Fruit fly (Drosophila melanogaster) whole organism, embryonic: Measurements from ENCODE around the gene Oct-TyrR.

Experiments
- Bgb ChIP-seq: fragments of 200-800 bp; sonication (Bioruptor generic); IDR thresholded peaks from 2 replicates; pipeline ENCODE4 v1.3.6; 2022; ENCODE audit warnings: missing biosample characterization, missing genetic modification characterization; ENCODE audit not compliant: partially characterized antibody
- Blimp-1 ChIP-seq: fragments of 200-800 bp; sonication (Bioruptor generic); optimal IDR thresholded peaks from 3 replicates; lab custom pipeline; 2018; ENCODE audit warnings: missing biosample characterization, missing genetic modification characterization, mild to moderate bottlenecking, moderate library complexity, missing genetic modification reagents
- Bteb2 ChIP-seq: fragments of 200-800 bp; sonication (Bioruptor generic); optimal IDR thresholded peaks from 2 replicates; lab custom pipeline; 2016; ENCODE audit warnings: missing biosample characterization, missing genetic modification characterization
- CG10431 ChIP-seq: fragments of 200-800 bp; sonication (Bioruptor generic); optimal IDR thresholded peaks from 3 replicates; lab custom pipeline; 2018; ENCODE audit warnings: missing biosample characterization, mild to moderate bottlenecking, missing genetic modification characterization
- CG10565 ChIP-seq: fragments of 200-800 bp; sonication (Bioruptor generic); optimal IDR thresholded peaks from 3 replicates; lab custom pipeline; 2016; ENCODE audit warnings: missing biosample characterization, mild to moderate bottlenecking, missing genetic modification characterization
- CG10654 ChIP-seq: fragments of 200-800 bp; sonication (Bioruptor generic); optimal IDR thresholded peaks from 2 replicates; lab custom pipeline; 2016; ENCODE audit warnings: missing biosample characterization, missing genetic modification characterization
- CG14441 ChIP-seq: fragments of 200-800 bp; sonication (Bioruptor generic); IDR thresholded peaks from 2 replicates; pipeline ENCODE4 v1.3.6; 2022; ENCODE audit warnings: missing biosample characterization, missing genetic modification characterization
- CG15269 ChIP-seq: fragments of 200-800 bp; sonication (Bioruptor generic); optimal IDR thresholded peaks from 2 replicates; lab custom pipeline; 2018; ENCODE audit warnings: missing biosample characterization, mild to moderate bottlenecking, missing genetic modification characterization, moderate library complexity
- CG16779 ChIP-seq: fragments of 200-800 bp; sonication (Bioruptor generic); IDR thresholded peaks from 2 replicates; pipeline ENCODE4 v1.3.6; 2022; ENCODE audit warnings: missing biosample characterization, missing genetic modification characterization
- CG17568 ChIP-seq: fragments of 200-800 bp; sonication (Bioruptor generic); optimal IDR thresholded peaks from 2 replicates; lab custom pipeline; 2018; ENCODE audit warnings: missing biosample characterization, mild to moderate bottlenecking, missing genetic modification characterization, moderate library complexity
- CG31388 ChIP-seq: fragments of 200-800 bp; sonication (Bioruptor generic); optimal IDR thresholded peaks from 2 replicates; lab custom pipeline; 2016; ENCODE audit warnings: missing biosample characterization, missing genetic modification characterization
- CG31441 ChIP-seq: fragments of 200-800 bp; sonication (Bioruptor generic); IDR thresholded peaks from 2 replicates; pipeline ENCODE4 v1.3.6; 2022; ENCODE audit warnings: missing biosample characterization, missing genetic modification characterization
- CG32772 ChIP-seq: fragments of 200-800 bp; sonication (Bioruptor generic); IDR thresholded peaks from 2 replicates; pipeline ENCODE4 v1.3.6; 2022; ENCODE audit warnings: missing biosample characterization, missing genetic modification characterization
- CG33213 ChIP-seq: fragments of 200-800 bp; sonication (Bioruptor generic); optimal IDR thresholded peaks from 3 replicates; lab custom pipeline; 2016; ENCODE audit warnings: missing biosample characterization, missing genetic modification characterization
- CG34224 ChIP-seq: fragments of 200-800 bp; sonication (Bioruptor generic); IDR thresholded peaks from 3 replicates; pipeline ENCODE4 v1.3.6; 2022; ENCODE audit warnings: missing biosample characterization, missing genetic modification characterization; ENCODE audit not compliant: partially characterized antibody
- CG3847 ChIP-seq: fragments of 200-800 bp; sonication (Bioruptor generic); IDR thresholded peaks from 2 replicates; pipeline ENCODE4 v1.3.6; 2022; ENCODE audit warnings: missing biosample characterization, missing genetic modification characterization
- CG3995 ChIP-seq: fragments of 200-800 bp; sonication (Bioruptor generic); optimal IDR thresholded peaks from 3 replicates; lab custom pipeline; 2016; ENCODE audit warnings: missing biosample characterization, missing genetic modification characterization
- CG4404 ChIP-seq: fragments of 200-800 bp; sonication (Bioruptor generic); IDR thresholded peaks from 2 replicates; pipeline ENCODE4 v1.3.6; 2022; ENCODE audit warnings: missing biosample characterization, missing genetic modification characterization
- CG5953 ChIP-seq: fragments of 200-800 bp; sonication (Bioruptor generic); IDR thresholded peaks from 2 replicates; pipeline ENCODE4 v1.3.6; 2022; ENCODE audit warnings: missing biosample characterization, missing genetic modification characterization
- CG6175 ChIP-seq: fragments of 200-800 bp; sonication (Bioruptor generic); IDR thresholded peaks from 3 replicates; pipeline ENCODE4 v1.3.6; 2022; ENCODE audit warnings: missing biosample characterization, missing genetic modification characterization
- CG7745 ChIP-seq: fragments of 200-800 bp; sonication (Bioruptor generic); optimal IDR thresholded peaks from 2 replicates; lab custom pipeline; 2018; ENCODE audit warnings: missing biosample characterization, mild to moderate bottlenecking, missing genetic modification characterization, moderate library complexity
- CG7928 ChIP-seq: fragments of 200-800 bp; sonication (Bioruptor generic); optimal IDR thresholded peaks from 2 replicates; lab custom pipeline; 2017; ENCODE audit warnings: missing biosample characterization, mild to moderate bottlenecking, missing genetic modification characterization
- CG8359 ChIP-seq: fragments of 200-800 bp; sonication (Bioruptor generic); optimal IDR thresholded peaks from 2 replicates; lab custom pipeline; 2017; ENCODE audit warnings: missing biosample characterization, mild to moderate bottlenecking, missing genetic modification characterization, borderline replicate concordance
- CG8924 ChIP-seq: fragments of 200-800 bp; optimal IDR thresholded peaks from 3 replicates; lab custom pipeline; 2019; ENCODE audit warnings: missing biosample characterization, mild to moderate bottlenecking, missing genetic modification characterization, moderate library complexity
- Kr ChIP-seq: fragments of 200-800 bp; sonication (Bioruptor generic); optimal IDR thresholded peaks from 2 replicates; lab custom pipeline; 2017; ENCODE audit warnings: missing biosample characterization, mild to moderate bottlenecking, missing genetic modification characterization
- Myb ChIP-seq: fragments of 200-800 bp; sonication (Bioruptor generic); optimal IDR thresholded peaks from 2 replicates; lab custom pipeline; 2016; ENCODE audit warnings: missing biosample characterization, missing genetic modification characterization
- Neu2 ChIP-seq: fragments of 200-800 bp; sonication (Bioruptor generic); optimal IDR thresholded peaks from 3 replicates; lab custom pipeline; 2016; ENCODE audit warnings: missing biosample characterization, missing genetic modification characterization, borderline replicate concordance
- Nf-YC ChIP-seq: fragments of 200-800 bp; optimal IDR thresholded peaks from 3 replicates; lab custom pipeline; 2019; ENCODE audit warnings: missing biosample characterization, mild to moderate bottlenecking, missing genetic modification characterization, moderate library complexity
- Oli ChIP-seq: fragments of 200-800 bp; sonication (Bioruptor generic); optimal IDR thresholded peaks from 2 replicates; lab custom pipeline; 2018; ENCODE audit warnings: missing biosample characterization, mild to moderate bottlenecking, missing genetic modification characterization, moderate library complexity
- Sry-δ ChIP-seq: fragments of 200-800 bp; sonication (Bioruptor generic); optimal IDR thresholded peaks from 2 replicates; lab custom pipeline; 2016; ENCODE audit warnings: missing biosample characterization, missing genetic modification characterization
- YL-1 ChIP-seq: fragments of 200-800 bp; sonication (Bioruptor generic); optimal IDR thresholded peaks from 3 replicates; lab custom pipeline; 2017; ENCODE audit warnings: missing biosample characterization, mild to moderate bottlenecking, missing genetic modification characterization
- abd-A ChIP-seq: fragments of 200-800 bp; sonication (Bioruptor generic); optimal IDR thresholded peaks from 3 replicates; lab custom pipeline; 2019; ENCODE audit warnings: missing biosample characterization, mild to moderate bottlenecking, missing genetic modification characterization, moderate library complexity
- ap ChIP-seq: fragments of 200-800 bp; sonication (Bioruptor generic); IDR thresholded peaks from 2 replicates; pipeline ENCODE4 v1.3.6; 2022; ENCODE audit warnings: missing biosample characterization, missing genetic modification characterization
- ase ChIP-seq: fragments of 200-800 bp; sonication (Bioruptor generic); IDR thresholded peaks from 3 replicates; pipeline ENCODE4 v1.3.6; 2022; ENCODE audit warnings: missing biosample characterization, missing genetic modification characterization
- chinmo ChIP-seq: fragments of 200-800 bp; sonication (Bioruptor generic); IDR thresholded peaks from 4 replicates; pipeline ENCODE4 v1.3.6; 2022; ENCODE audit warnings: missing biosample characterization, missing genetic modification characterization; ENCODE audit not compliant: partially characterized antibody
- cwo ChIP-seq: fragments of 200-800 bp; sonication (Bioruptor generic); optimal IDR thresholded peaks from 3 replicates; lab custom pipeline; 2017; ENCODE audit warnings: missing biosample characterization, missing genetic modification characterization, mild to moderate bottlenecking, moderate library complexity, missing genetic modification reagents
- gce ChIP-seq: fragments of 200-800 bp; sonication (Bioruptor generic); IDR thresholded peaks from 3 replicates; pipeline ENCODE4 v1.3.6; 2022; ENCODE audit warnings: missing biosample characterization, missing genetic modification characterization
- gem ChIP-seq: fragments of 200-800 bp; sonication (Bioruptor generic); optimal IDR thresholded peaks from 2 replicates; lab custom pipeline; 2019; ENCODE audit warnings: missing biosample characterization, mild to moderate bottlenecking, missing genetic modification characterization, moderate library complexity
- gfzf ChIP-seq: fragments of 200-800 bp; sonication (Bioruptor generic); optimal IDR thresholded peaks from 2 replicates; lab custom pipeline; 2016; ENCODE audit warnings: missing biosample characterization, mild to moderate bottlenecking, missing genetic modification characterization, moderate library complexity
- gsb-n ChIP-seq: fragments of 200-800 bp; sonication (Bioruptor generic); optimal IDR thresholded peaks from 3 replicates; lab custom pipeline; 2018; ENCODE audit warnings: missing biosample characterization, mild to moderate bottlenecking, missing genetic modification characterization
- jigr1 ChIP-seq: fragments of 200-800 bp; sonication (Bioruptor generic); IDR thresholded peaks from 3 replicates; pipeline ENCODE4 v1.3.6; 2022; ENCODE audit warnings: missing biosample characterization, missing genetic modification characterization
- kah ChIP-seq: fragments of 200-800 bp; sonication (Bioruptor generic); optimal IDR thresholded peaks from 2 replicates; lab custom pipeline; 2018; ENCODE audit warnings: missing biosample characterization, mild to moderate bottlenecking, missing genetic modification characterization
- lab ChIP-seq: fragments of 200-800 bp; sonication (Bioruptor generic); optimal IDR thresholded peaks from 3 replicates; lab custom pipeline; 2017; ENCODE audit warnings: missing biosample characterization, missing genetic modification characterization, mild to moderate bottlenecking, moderate library complexity, missing genetic modification reagents
- mam ChIP-seq: fragments of 200-800 bp; sonication (Bioruptor generic); optimal IDR thresholded peaks from 3 replicates; lab custom pipeline; 2016; ENCODE audit warnings: missing biosample characterization, missing genetic modification characterization
- mld ChIP-seq: fragments of 200-800 bp; sonication (Bioruptor generic); IDR thresholded peaks from 3 replicates; pipeline ENCODE4 v1.3.6; 2022; ENCODE audit warnings: missing biosample characterization, missing genetic modification characterization; ENCODE audit not compliant: partially characterized antibody
- nau ChIP-seq: fragments of 200-800 bp; sonication (Bioruptor generic); optimal IDR thresholded peaks from 3 replicates; lab custom pipeline; 2017; ENCODE audit warnings: missing biosample characterization, mild to moderate bottlenecking, missing genetic modification characterization, missing genetic modification reagents
- nerfin-1 ChIP-seq: fragments of 200-800 bp; sonication (Bioruptor generic); optimal IDR thresholded peaks from 3 replicates; lab custom pipeline; 2019; ENCODE audit warnings: missing biosample characterization, mild to moderate bottlenecking, missing genetic modification characterization, moderate library complexity
- oc ChIP-seq: fragments of 200-800 bp; sonication (Bioruptor generic); optimal IDR thresholded peaks from 2 replicates; lab custom pipeline; 2018; ENCODE audit warnings: missing biosample characterization, mild to moderate bottlenecking, missing genetic modification characterization, moderate library complexity
- sens-2 ChIP-seq: fragments of 200-800 bp; sonication (Bioruptor generic); IDR thresholded peaks from 2 replicates; pipeline ENCODE4 v1.3.6; 2022; ENCODE audit warnings: missing biosample characterization, missing genetic modification characterization
- shn ChIP-seq: fragments of 200-800 bp; sonication (Bioruptor generic); optimal IDR thresholded peaks from 3 replicates; lab custom pipeline; 2016; ENCODE audit warnings: missing biosample characterization, missing genetic modification characterization
- sr ChIP-seq: fragments of 200-800 bp; sonication (Bioruptor generic); IDR thresholded peaks from 3 replicates; pipeline ENCODE4 v1.3.6; 2022; ENCODE audit warnings: missing biosample characterization, missing genetic modification characterization

Oct-TyrR gene

DNA sequence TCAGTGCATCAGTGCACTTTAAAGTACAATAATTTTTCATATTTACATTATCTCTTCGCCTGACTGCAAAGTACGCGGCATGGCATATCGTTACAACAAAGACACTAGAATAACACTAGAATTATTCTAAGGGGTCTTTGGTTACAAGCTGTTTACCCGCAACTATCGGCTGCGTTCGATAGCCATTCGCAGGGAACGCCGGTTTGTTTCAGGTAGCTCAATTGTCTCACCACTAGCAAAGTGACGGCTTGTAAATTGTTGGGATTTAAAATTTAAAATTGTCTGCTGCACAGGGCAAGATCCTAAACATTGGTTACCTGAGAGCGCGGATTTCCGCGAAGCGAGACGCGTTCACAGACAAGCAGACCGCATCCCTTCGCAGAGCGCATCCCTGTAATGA lies 30.9 kb downstream of the Oct-TyrR start, which contains the start of gene CG14561 (continued):
- TF ChIP-seq lab (GFP tag; lab: Kevin White, UChicago), result no peak
- no peak for TF ChIP-seq jigr1
- TF ChIP-seq CG3995 (GFP tag; lab: Kevin White, UChicago), result peak; percentile 25
- no peak for TF ChIP-seq Oli (tag; lab: Kevin White, UChicago)
- TF ChIP-seq kah, result no peak
- TF ChIP-seq CG31441 (GFP tag; lab: Robert Waterston, UW), result no peak
- TF ChIP-seq Sry-δ (GFP tag; lab: Kevin White, UChicago), result peak; percentile 97
- no peak for TF ChIP-seq CG17568 (GFP tag; lab: Kevin White, UChicago)
- TF ChIP-seq CG4404 (GFP tag; lab: Robert Waterston, UW), result no peak
- peak; percentile 97 for TF ChIP-seq Bgb (GFP tag; lab: Robert Waterston, UW)
- peak; percentile 88 for TF ChIP-seq Myb
- no peak for TF ChIP-seq Kr
- no peak for TF ChIP-seq oc
- TF ChIP-seq CG7928 (GFP tag; lab: Kevin White, UChicago), result no peak
- TF ChIP-seq CG3847 (GFP tag; lab: Robert Waterston, UW), result peak; percentile 33; the same call in 1 of the 2 replicates
- no peak for TF ChIP-seq Bteb2 (GFP tag; lab: Kevin White, UChicago)
- peak; percentile 87 for TF ChIP-seq CG34224 (GFP tag; lab: Robert Waterston, UW)
- TF ChIP-seq Blimp-1 (GFP tag; lab: Kevin White, UChicago), result no peak
- TF ChIP-seq ap, result no peak
- TF ChIP-seq mld (GFP tag; lab: Robert Waterston, UW), result peak; percentile 92
- TF ChIP-seq abd-A (tag; lab: Kevin White, UChicago), result no peak
- no peak for TF ChIP-seq CG15269
- TF ChIP-seq nau (GFP tag; lab: Kevin White, UChicago), result no peak
- TF ChIP-seq nerfin-1, result no peak
- TF ChIP-seq cwo, result no peak
- peak; percentile 35 for TF ChIP-seq CG8924 (tag; lab: Kevin White, UChicago)
- no peak for TF ChIP-seq sens-2 (GFP tag; lab: Robert Waterston, UW)
- TF ChIP-seq CG14441 (GFP tag; lab: Robert Waterston, UW), result no peak
- no peak for TF ChIP-seq CG10431
- peak; percentile 28 for TF ChIP-seq YL-1
- TF ChIP-seq gce (GFP tag; lab: Robert Waterston, UW), result no peak
- TF ChIP-seq CG32772 (GFP tag; lab: Robert Waterston, UW), result no peak
- TF ChIP-seq CG7745, result no peak
- no peak for TF ChIP-seq CG16779 (GFP tag; lab: Robert Waterston, UW)
- no peak for TF ChIP-seq CG10654
- TF ChIP-seq CG5953 (GFP tag; lab: Robert Waterston, UW), result no peak
- TF ChIP-seq gsb-n (tag; lab: Kevin White, UChicago), result no peak
- no peak for TF ChIP-seq CG6175 (GFP tag; lab: Robert Waterston, UW)
- TF ChIP-seq Neu2, result no peak
- no peak for TF ChIP-seq CG10565
- TF ChIP-seq sr, result no peak
- no peak for TF ChIP-seq CG8359 (GFP tag; lab: Kevin White, UChicago)
- TF ChIP-seq gfzf, result peak; percentile 40
- TF ChIP-seq Nf-YC (tag; lab: Kevin White, UChicago), result no peak
- no peak for TF ChIP-seq gem
- peak; percentile 83; the same call in 2 of the 4 replicates for TF ChIP-seq chinmo (GFP tag; lab: Robert Waterston, UW)
- TF ChIP-seq CG33213 (GFP tag; lab: Kevin White, UChicago), result peak; percentile 64
- TF ChIP-seq shn (GFP tag; lab: Kevin White, UChicago), result peak; percentile 29
- peak; percentile 40 for TF ChIP-seq mam
- TF ChIP-seq CG31388 (GFP tag; lab: Kevin White, UChicago), result no peak
- TF ChIP-seq ase (GFP tag; lab: Robert Waterston, UW), result no peak
